Fruit fly (Drosophila melanogaster): ENCODE results near the gene CG43703.

- TF ChIP-seq psq (optimal IDR thresholded peaks at IDR 0.05) (no peak), usp (GFP tag; optimal IDR thresholded peaks at IDR 0.05) (no peak), CG8478 (optimal IDR thresholded peaks at IDR 0.05) (no peak), EcR (GFP tag; optimal IDR thresholded peaks at IDR 0.05) (no peak), Dll (optimal IDR thresholded peaks at IDR 0.05) (no peak)
These were observed 35.7 kb upstream of the CG43703 start for dm6 chr2L:3729635-3730034.

All from whole organism.